Worm (Caenorhabditis elegans) whole organism, mixed stage, embryonic: ENCODE data around the gene ocr-4.

ENCODE experiments used
- ces-1 ChIP-seq: fragments of 150-350 bp; optimal IDR thresholded peaks from 2 replicates; lab custom pipeline; 2014; ENCODE audit warnings: missing biosample characterization, missing genetic modification reagents, missing genetic modification characterization
- elt-1 ChIP-seq: sonication (generic microtip); optimal IDR thresholded peaks from 2 replicates; lab custom pipeline; 2017; ENCODE audit warnings: missing genetic modification characterization, mild to moderate bottlenecking, missing compliant biosample characterization, antibody characterized with exemption, moderate library complexity, borderline replicate concordance; ENCODE audit not compliant: insufficient read depth
- elt-3 ChIP-seq: fragments of 150-350 bp; optimal IDR thresholded peaks from 2 replicates; lab custom pipeline; 2014; ENCODE audit warnings: missing biosample characterization, missing genetic modification characterization
- hlh-1 ChIP-seq: fragments of 150-350 bp; optimal IDR thresholded peaks from 2 replicates; lab custom pipeline; 2014; ENCODE audit warnings: missing biosample characterization, missing genetic modification reagents, missing genetic modification characterization
- lin-13 ChIP-seq: fragments of 150-350 bp; optimal IDR thresholded peaks from 2 replicates; lab custom pipeline; 2014; ENCODE audit warnings: missing biosample characterization, missing genetic modification characterization
- lsy-2 ChIP-seq: fragments of 150-350 bp; optimal IDR thresholded peaks from 2 replicates; lab custom pipeline; 2014; ENCODE audit warnings: missing biosample characterization, missing genetic modification characterization
- nhr-12 ChIP-seq: fragments of 150-350 bp; optimal IDR thresholded peaks from 2 replicates; lab custom pipeline; 2014; ENCODE audit warnings: missing biosample characterization, missing genetic modification characterization
- nhr-28 ChIP-seq: fragments of 150-350 bp; optimal IDR thresholded peaks from 2 replicates; lab custom pipeline; 2014; ENCODE audit warnings: missing biosample characterization, missing genetic modification characterization
- nhr-76 ChIP-seq: sonication (generic microtip); optimal IDR thresholded peaks from 2 replicates; lab custom pipeline; 2017; ENCODE audit warnings: missing biosample characterization, missing genetic modification characterization
- pha-4 ChIP-seq: fragments of 150-350 bp; optimal IDR thresholded peaks from 2 replicates; lab custom pipeline; 2018; ENCODE audit warnings: missing biosample characterization, missing genetic modification reagents, missing genetic modification characterization
- sptf-1 ChIP-seq: sonication (generic microtip); optimal IDR thresholded peaks from 2 replicates; lab custom pipeline; 2017; ENCODE audit warnings: mild to moderate bottlenecking, missing genetic modification characterization, moderate library complexity, missing compliant biosample characterization
- tbx-8 ChIP-seq: fragments of 200-800 bp; sonication (Bioruptor generic); optimal IDR thresholded peaks from 2 replicates; lab custom pipeline; 2018; ENCODE audit warnings: mild to moderate bottlenecking, missing genetic modification characterization, moderate library complexity, missing compliant biosample characterization
- ztf-11 ChIP-seq: fragments of 150-350 bp; optimal IDR thresholded peaks from 2 replicates; lab custom pipeline; 2014; ENCODE audit warnings: missing biosample characterization, missing genetic modification characterization

DNA sequence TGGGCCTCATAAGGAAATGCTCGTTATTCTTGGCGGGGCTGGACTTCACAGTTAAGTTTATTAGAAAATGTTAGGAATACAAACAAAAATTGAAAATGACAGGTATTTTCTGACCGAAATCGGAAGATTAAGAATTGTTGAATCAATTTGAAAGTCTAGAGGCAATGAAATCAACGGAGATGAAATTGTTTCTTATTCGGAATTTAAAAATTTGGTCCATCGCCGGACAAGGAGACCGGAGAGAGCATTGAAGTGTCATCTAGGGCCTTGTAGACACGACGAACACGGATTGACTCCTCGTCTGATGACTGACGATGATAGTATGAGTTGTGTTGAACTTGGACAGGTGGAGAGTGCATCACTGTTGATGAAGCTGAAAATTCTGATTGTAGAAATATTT lies 11.9 kb downstream of the ocr-4 start:
- TF ChIP-seq nhr-28 (tag; lab: Kevin White, UChicago), result no peak
- no peak for TF ChIP-seq lsy-2 (tag; lab: Kevin White, UChicago)
- TF ChIP-seq elt-1 (tag; lab: Kevin White, UChicago), result no peak
- TF ChIP-seq nhr-12, result no peak
- TF ChIP-seq lin-13 (tag; lab: Kevin White, UChicago), result no peak
- TF ChIP-seq ztf-11 (tag; lab: Kevin White, UChicago), result no peak
- TF ChIP-seq hlh-1, result no peak
- no peak for TF ChIP-seq nhr-76
- TF ChIP-seq ces-1 (GFP tag; lab: Kevin White, UChicago), result no peak
- no peak for TF ChIP-seq pha-4 (tag; lab: Kevin White, UChicago)
- TF ChIP-seq sptf-1 (tag; lab: Kevin White, UChicago), result no peak
- no peak for TF ChIP-seq tbx-8 (GFP tag; lab: Kevin White, UChicago)
- no peak for TF ChIP-seq elt-3
